Fruit fly (Drosophila melanogaster) whole organism, prepupa: Measurements from ENCODE around the gene Pat1.

Source experiments
- CG11294 ChIP-seq: fragments of 200-800 bp; sonication (Bioruptor generic); IDR thresholded peaks from 2 replicates; pipeline ENCODE4 v1.3.6; 2022; ENCODE audit warnings: missing biosample characterization, missing genetic modification characterization
- CG15336 ChIP-seq: fragments of 200-800 bp; sonication (Bioruptor generic); IDR thresholded peaks from 2 replicates; pipeline ENCODE4 v1.3.6; 2022; ENCODE audit warnings: missing biosample characterization, missing genetic modification characterization
- CG1621 ChIP-seq: fragments of 200-800 bp; sonication (Bioruptor generic); optimal IDR thresholded peaks from 3 replicates; lab custom pipeline; 2018; ENCODE audit warnings: missing biosample characterization, mild to moderate bottlenecking, missing genetic modification characterization
- CG16779 ChIP-seq: fragments of 200-800 bp; sonication (Bioruptor generic); optimal IDR thresholded peaks from 3 replicates; lab custom pipeline; 2017; ENCODE audit warnings: missing biosample characterization, mild to moderate bottlenecking, missing genetic modification characterization
- CG6792 ChIP-seq: fragments of 200-800 bp; sonication (Bioruptor generic); optimal IDR thresholded peaks from 3 replicates; lab custom pipeline; 2016; ENCODE audit warnings: missing biosample characterization, missing genetic modification characterization
- Eip75B ChIP-seq: fragments of 200-800 bp; sonication (Bioruptor generic); optimal IDR thresholded peaks from 3 replicates; lab custom pipeline; 2016; ENCODE audit warnings: missing biosample characterization, missing genetic modification characterization
- Ets21C ChIP-seq: fragments of 200-800 bp; sonication (Bioruptor generic); optimal IDR thresholded peaks from 3 replicates; lab custom pipeline; 2016; ENCODE audit warnings: missing biosample characterization, missing genetic modification characterization
- Hr38 ChIP-seq: sonication (Bioruptor generic); optimal IDR thresholded peaks from 2 replicates; lab custom pipeline; 2016; ENCODE audit warnings: missing biosample characterization, missing genetic modification characterization
- Hr39 ChIP-seq: fragments of 200-800 bp; sonication (Bioruptor generic); optimal IDR thresholded peaks from 2 replicates; lab custom pipeline; 2016; ENCODE audit warnings: missing biosample characterization, missing genetic modification characterization
- Met ChIP-seq: fragments of 200-800 bp; sonication (Bioruptor generic); optimal IDR thresholded peaks from 3 replicates; lab custom pipeline; 2016; ENCODE audit warnings: missing biosample characterization, missing genetic modification characterization
- Sox15 ChIP-seq: fragments of 200-800 bp; sonication (Bioruptor generic); optimal IDR thresholded peaks from 3 replicates; lab custom pipeline; 2016; ENCODE audit warnings: missing biosample characterization, missing genetic modification characterization
- acj6 ChIP-seq: fragments of 200-800 bp; sonication (Bioruptor generic); optimal IDR thresholded peaks from 3 replicates; lab custom pipeline; 2016; ENCODE audit warnings: missing biosample characterization, missing genetic modification characterization
- dsx ChIP-seq: fragments of 200-800 bp; optimal IDR thresholded peaks from 3 replicates; lab custom pipeline; 2019; ENCODE audit warnings: missing biosample characterization, mild to moderate bottlenecking, missing genetic modification characterization, moderate library complexity; ENCODE audit not compliant: poor library complexity, severe bottlenecking

dm6 chrX:6541277-6541676 is 49.3 kb upstream of the Pat1 start:
- TF ChIP-seq Hr39: no peak
- TF ChIP-seq acj6 (GFP tag; lab: Kevin White, UChicago): no peak
- no peak for TF ChIP-seq Hr38
- TF ChIP-seq dsx (GFP tag; lab: Kevin White, UChicago): no peak
- no peak for TF ChIP-seq Met
- no peak for TF ChIP-seq CG11294
- TF ChIP-seq Eip75B (GFP tag; lab: Kevin White, UChicago): no peak
- TF ChIP-seq Ets21C: no peak
- TF ChIP-seq Sox15 (GFP tag; lab: Kevin White, UChicago): no peak
- TF ChIP-seq CG15336 (GFP tag; lab: Robert Waterston, UW): no peak
- TF ChIP-seq CG1621 (tag; lab: Kevin White, UChicago): no peak
- no peak for TF ChIP-seq CG16779
- no peak for TF ChIP-seq CG6792 (GFP tag; lab: Kevin White, UChicago)
